Fruit fly (Drosophila melanogaster) whole organism, prepupa: ENCODE measurements around the gene ome.

Experiments
- CG3919 ChIP-seq: fragments of 200-800 bp; sonication (Bioruptor generic); optimal IDR thresholded peaks from 3 replicates; lab custom pipeline; 2016; ENCODE audit warnings: missing biosample characterization, missing genetic modification characterization
- CG6276 ChIP-seq: fragments of 200-800 bp; sonication (Bioruptor generic); optimal IDR thresholded peaks from 2 replicates; lab custom pipeline; 2017; ENCODE audit warnings: missing biosample characterization, mild to moderate bottlenecking, missing genetic modification characterization
- CG6808 ChIP-seq: fragments of 200-800 bp; sonication (Bioruptor generic); optimal IDR thresholded peaks from 3 replicates; lab custom pipeline; 2017; ENCODE audit warnings: missing biosample characterization, missing genetic modification characterization, mild to moderate bottlenecking, moderate library complexity, missing genetic modification reagents
- Ets21C ChIP-seq: fragments of 200-800 bp; sonication (Bioruptor generic); optimal IDR thresholded peaks from 3 replicates; lab custom pipeline; 2016; ENCODE audit warnings: missing biosample characterization, missing genetic modification characterization
- Ets96B ChIP-seq: fragments of 200-800 bp; optimal IDR thresholded peaks from 2 replicates; lab custom pipeline; 2019; ENCODE audit warnings: missing biosample characterization, mild to moderate bottlenecking, missing genetic modification characterization, moderate library complexity
- Hr38 ChIP-seq: sonication (Bioruptor generic); optimal IDR thresholded peaks from 2 replicates; lab custom pipeline; 2016; ENCODE audit warnings: missing biosample characterization, missing genetic modification characterization
- Met ChIP-seq: fragments of 200-800 bp; sonication (Bioruptor generic); optimal IDR thresholded peaks from 3 replicates; lab custom pipeline; 2016; ENCODE audit warnings: missing biosample characterization, missing genetic modification characterization
- OdsH ChIP-seq: fragments of 200-800 bp; sonication (Bioruptor generic); optimal IDR thresholded peaks from 3 replicates; lab custom pipeline; 2016; ENCODE audit warnings: missing biosample characterization, missing genetic modification characterization
- Sox102F ChIP-seq: fragments of 200-800 bp; sonication (Bioruptor generic); optimal IDR thresholded peaks from 2 replicates; lab custom pipeline; 2016; ENCODE audit warnings: missing biosample characterization, mild to moderate bottlenecking, missing genetic modification characterization
- achi ChIP-seq: fragments of 200-800 bp; sonication (Bioruptor generic); optimal IDR thresholded peaks from 3 replicates; lab custom pipeline; 2016; ENCODE audit warnings: missing biosample characterization, missing genetic modification characterization
- fd59A ChIP-seq: fragments of 200-800 bp; sonication (Bioruptor generic); optimal IDR thresholded peaks from 2 replicates; lab custom pipeline; 2017; ENCODE audit warnings: missing biosample characterization, mild to moderate bottlenecking, missing genetic modification characterization, missing genetic modification reagents

- TF ChIP-seq Ets21C (GFP tag; lab: Kevin White, UChicago), result no peak
- TF ChIP-seq Hr38 (GFP tag; lab: Kevin White, UChicago), result no peak
- no peak for TF ChIP-seq CG6276 (GFP tag; lab: Kevin White, UChicago)
- TF ChIP-seq fd59A, result no peak
- TF ChIP-seq achi (GFP tag; lab: Kevin White, UChicago), result no peak
- TF ChIP-seq OdsH (GFP tag; lab: Kevin White, UChicago), result no peak
- no peak for TF ChIP-seq CG3919 (GFP tag; lab: Kevin White, UChicago)
- peak; percentile 13 for TF ChIP-seq CG6808 (GFP tag; lab: Kevin White, UChicago)
- no peak for TF ChIP-seq Sox102F (GFP tag; lab: Kevin White, UChicago)
- TF ChIP-seq Met (GFP tag; lab: Kevin White, UChicago), result no peak
- TF ChIP-seq Ets96B, result no peak
These were observed 110.2 kb downstream of the ome start for dm6 chr3L:14782626-14783362.
